Worm (Caenorhabditis elegans): ENCODE data around the gene moc-1.

The moc-1 gene

ce11 chrX:10132546-10133032 is 5.8 kb downstream of the moc-1 start (continued):
- peak; percentile 20 for TF ChIP-seq nhr-111 (GFP tag; optimal IDR thresholded peaks at IDR 0.05)
- peak; percentile 42 for TF ChIP-seq unc-130 (GFP tag; optimal IDR thresholded peaks at IDR 0.05)
- 0 out of 2 replicates have a peak, but pooled peaks have one; percentile 49 for TF ChIP-seq dmd-9 (GFP tag; IDR thresholded peaks at IDR 0.05)
- TF ChIP-seq F44E2.7 (GFP tag; IDR thresholded peaks at IDR 0.05): peak; percentile 76; the same call in 1 of the 2 replicates
- peak; percentile 57 for TF ChIP-seq ztf-7 (tag; optimal IDR thresholded peaks at IDR 0.05)
- TF ChIP-seq F26F4.8 (GFP tag; conservative IDR thresholded peaks at IDR 0.05): peak; percentile 80
- peak; percentile 77 for TF ChIP-seq mes-2 (tag; optimal IDR thresholded peaks at IDR 0.05; ENCODE audit: poor library complexity, severe bottlenecking)
- peak; percentile 32 for TF ChIP-seq nhr-28 (tag; optimal IDR thresholded peaks at IDR 0.05)
- peak; percentile 32 for TF ChIP-seq sdz-12 (GFP tag; optimal IDR thresholded peaks at IDR 0.05)
- TF ChIP-seq lir-3 (tag; optimal IDR thresholded peaks at IDR 0.05): peak; percentile 44
- 0 out of 2 replicates have a peak, but pooled peaks have one; percentile 29 for TF ChIP-seq lin-29 (GFP tag; IDR thresholded peaks at IDR 0.05)
- peak; percentile 63 for TF ChIP-seq nhr-102 (tag; optimal IDR thresholded peaks at IDR 0.05)
- TF ChIP-seq zfp-3 (GFP tag; conservative IDR thresholded peaks at IDR 0.05): peak; percentile 68; the same call in 1 of the 2 replicates
- peak; percentile 60; the same call in 1 of the 2 replicates for TF ChIP-seq lin-1 (GFP tag; IDR thresholded peaks at IDR 0.05)

ce11 chrX:10130159-10130558 is 8.3 kb downstream of the moc-1 start:
- TF ChIP-seq lin-39 (tag; optimal IDR thresholded peaks at IDR 0.05): no peak
- TF ChIP-seq Y5F2A.4 (GFP tag; optimal IDR thresholded peaks at IDR 0.05): no peak
- no peak for TF ChIP-seq mes-2 (tag; optimal IDR thresholded peaks at IDR 0.05; ENCODE audit: poor library complexity, severe bottlenecking)
- TF ChIP-seq ZK546.5 (tag; optimal IDR thresholded peaks at IDR 0.05): no peak
- no peak for TF ChIP-seq mdt-29 (GFP tag; IDR thresholded peaks at IDR 0.05)
- no peak for TF ChIP-seq Y75B8A.6 (GFP tag; IDR thresholded peaks at IDR 0.05)
- no peak for TF ChIP-seq ama-1 (optimal IDR thresholded peaks at IDR 0.05)
- TF ChIP-seq zfp-2 (tag; optimal IDR thresholded peaks at IDR 0.05): no peak
- TF ChIP-seq cey-2 (tag; optimal IDR thresholded peaks at IDR 0.05; ENCODE audit: borderline replicate concordance, insufficient read depth): no peak
- no peak for TF ChIP-seq spr-3 (GFP tag; optimal IDR thresholded peaks at IDR 0.05)
- TF ChIP-seq daf-12 (tag; optimal IDR thresholded peaks at IDR 0.05): no peak
- TF ChIP-seq zip-2 (tag; optimal IDR thresholded peaks at IDR 0.05): no peak
- TF ChIP-seq egl-43 (GFP tag; IDR thresholded peaks at IDR 0.05): no peak
- TF ChIP-seq lir-3 (tag; optimal IDR thresholded peaks at IDR 0.05): no peak
- no peak for TF ChIP-seq nhr-102 (tag; optimal IDR thresholded peaks at IDR 0.05)
- TF ChIP-seq unc-130 (GFP tag; optimal IDR thresholded peaks at IDR 0.05): no peak
- TF ChIP-seq hlh-30 (tag; optimal IDR thresholded peaks at IDR 0.05; ENCODE audit: insufficient read depth): no peak
- no peak for TF ChIP-seq skn-1 (tag; optimal IDR thresholded peaks at IDR 0.05)
- TF ChIP-seq dmd-9 (GFP tag; IDR thresholded peaks at IDR 0.05): no peak

- TF ChIP-seq spr-3 (GFP tag; optimal IDR thresholded peaks at IDR 0.05) (no peak), nhr-237 (tag; optimal IDR thresholded peaks at IDR 0.05) (no peak), nhr-102 (tag; optimal IDR thresholded peaks at IDR 0.05) (no peak), Y48G9A.11 (GFP tag; IDR thresholded peaks at IDR 0.05) (no peak), Y75B8A.6 (GFP tag; IDR thresholded peaks at IDR 0.05) (0 out of 2 replicates have a peak, but pooled peaks have one; percentile 51), snpc-1.2 (GFP tag; IDR thresholded peaks at IDR 0.05) (peak; percentile 69), lin-29 (GFP tag; IDR thresholded peaks at IDR 0.05) (0 out of 2 replicates have a peak, but pooled peaks have one; percentile 12), ceh-28 (tag; optimal IDR thresholded peaks at IDR 0.05) (no peak), duxl-1 (tag; optimal IDR thresholded peaks at IDR 0.05; ENCODE audit: poor library complexity) (no peak), lsy-2 (tag; optimal IDR thresholded peaks at IDR 0.05) (no peak), D1046.2 (GFP tag; IDR thresholded peaks at IDR 0.05) (no peak), zip-11 (GFP tag; IDR thresholded peaks at IDR 0.05) (no peak), sdz-12 (GFP tag; optimal IDR thresholded peaks at IDR 0.05) (no peak), aha-1 (tag) (no peak), egl-27 (tag; optimal IDR thresholded peaks at IDR 0.05) (no peak), daf-12 (tag; optimal IDR thresholded peaks at IDR 0.05) (no peak), ces-1 (GFP tag; optimal IDR thresholded peaks at IDR 0.05) (no peak), hif-1 (tag; optimal IDR thresholded peaks at IDR 0.05) (no peak), ceh-20 (GFP tag; IDR thresholded peaks at IDR 0.05) (no peak), ceh-32 (tag; optimal IDR thresholded peaks at IDR 0.05; ENCODE audit: poor library complexity) (no peak), tra-1 (GFP tag; IDR thresholded peaks at IDR 0.05) (0 out of 2 replicates have a peak, but pooled peaks have one; percentile 43), ztf-7 (tag; optimal IDR thresholded peaks at IDR 0.05) (peak; percentile 37), snpc-4 (tag; optimal IDR thresholded peaks at IDR 0.05) (no peak), lin-1 (GFP tag; IDR thresholded peaks at IDR 0.05) (peak; percentile 54; the same call in 1 of the 2 replicates), cey-2 (tag; optimal IDR thresholded peaks at IDR 0.05; ENCODE audit: borderline replicate concordance, insufficient read depth) (no peak), rbr-2 (tag; optimal IDR thresholded peaks at IDR 0.05) (no peak), aly-2 (tag; optimal IDR thresholded peaks at IDR 0.05) (no peak)
These were observed 14.1 kb downstream of the moc-1 start for ce11 chrX:10124338-10124737.

Measured in whole organism, L4 larva.